Fruit fly (Drosophila melanogaster) whole organism: ENCODE results near the gene CG15258.

Experiments
- CG8478 ChIP-seq: fragments of >200 bp; optimal IDR thresholded peaks from 2 replicates; lab custom pipeline; 2018; ENCODE audit warnings: inconsistent platforms
- Dll ChIP-seq: fragments of >200 bp; optimal IDR thresholded peaks from 2 replicates; lab custom pipeline; 2017
- pan ChIP-seq: fragments of >200 bp; optimal IDR thresholded peaks from 2 replicates; lab custom pipeline; 2017
- usp ChIP-seq: fragments of >200 bp; optimal IDR thresholded peaks from 2 replicates; lab custom pipeline; 2017; ENCODE audit warnings: missing biosample characterization, missing genetic modification characterization, mixed read lengths

DNA sequence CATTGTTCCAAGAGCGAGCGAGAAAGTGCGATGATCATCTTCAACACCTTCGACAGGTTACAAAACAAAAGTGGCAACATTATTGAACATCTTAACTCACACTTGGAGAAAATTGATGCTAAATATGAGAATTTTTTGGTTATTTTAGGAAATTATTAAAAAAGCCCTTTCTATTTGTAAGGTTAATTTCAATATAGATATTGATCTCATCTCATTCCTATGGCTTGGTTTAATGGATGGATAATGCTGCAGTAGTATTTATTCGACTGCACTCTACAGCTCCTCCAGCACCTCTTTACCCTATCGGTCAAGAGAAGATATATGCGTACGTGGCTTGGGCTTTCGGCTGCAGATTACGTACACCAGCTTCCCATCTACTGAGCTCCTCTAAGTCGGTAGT, 25.3 kb upstream of the CG15258 start:
- TF ChIP-seq CG8478 (lab: Kevin White, UChicago) (no peak), usp (GFP tag; lab: Kevin White, UChicago) (no peak), pan (lab: Kevin White, UChicago) (no peak), Dll (lab: Kevin White, UChicago) (no peak)
